Worm (Caenorhabditis elegans) whole organism, L4/young adult: ENCODE data around the gene nex-4.

ENCODE experiments used
- W03F9.2 ChIP-seq: fragments of 150-350 bp; optimal IDR thresholded peaks from 2 replicates; lab custom pipeline; 2014; ENCODE audit warnings: missing biosample characterization, missing genetic modification characterization
- dao-5 ChIP-seq: sonication (generic microtip); optimal IDR thresholded peaks from 2 replicates; lab custom pipeline; 2016; ENCODE audit warnings: missing genotype, missing genetic modification characterization, moderate library complexity, missing compliant biosample characterization
- him-1 ChIP-seq: sonication (generic microtip); optimal IDR thresholded peaks from 2 replicates; lab custom pipeline; 2016; ENCODE audit warnings: missing genotype, missing genetic modification reagents, missing genetic modification characterization, missing compliant biosample characterization

DNA sequence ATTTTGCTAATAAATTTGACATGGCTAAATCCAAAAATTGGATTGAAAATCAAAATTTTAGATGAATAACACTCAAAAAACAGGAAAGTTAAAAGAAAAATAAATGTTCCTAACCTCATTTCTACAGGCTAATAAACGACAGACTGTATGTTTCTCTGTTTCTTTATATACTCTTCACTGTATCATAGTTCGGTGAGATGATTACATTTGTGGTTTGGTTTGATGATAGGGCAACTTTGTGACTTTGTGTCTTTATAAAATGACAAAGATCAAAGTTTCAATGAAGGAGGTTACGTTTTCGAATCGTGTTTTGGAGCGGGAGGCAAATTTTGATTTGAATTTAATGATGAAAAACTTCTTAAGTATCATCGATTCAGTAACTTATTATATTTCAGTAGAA, 38.2 kb downstream of the nex-4 start, which contains the start of gene ugt-12:
- TF ChIP-seq him-1 (tag; lab: Kevin White, UChicago) (no peak), W03F9.2 (tag; lab: Kevin White, UChicago) (no peak), dao-5 (tag; lab: Kevin White, UChicago) (no peak)
